Fruit fly (Drosophila melanogaster) whole organism, embryonic: ENCODE measurements around the gene Aps.

Experiments used
- ATbp ChIP-seq: fragments of 200-800 bp; sonication (Bioruptor generic); optimal IDR thresholded peaks from 2 replicates; lab custom pipeline; 2017; ENCODE audit warnings: missing biosample characterization, mild to moderate bottlenecking, missing genetic modification characterization, missing genetic modification reagents
- Awh ChIP-seq: fragments of 200-800 bp; sonication (Bioruptor generic); IDR thresholded peaks from 2 replicates; pipeline ENCODE4, ENCODE4 v1.3.6; 2022; ENCODE audit warnings: missing biosample characterization, missing genetic modification characterization
- CG10462 ChIP-seq: fragments of 200-800 bp; sonication (Bioruptor generic); optimal IDR thresholded peaks from 2 replicates; lab custom pipeline; 2016; ENCODE audit warnings: missing biosample characterization, missing genetic modification characterization
- CG11723 ChIP-seq: fragments of 200-800 bp; sonication (Bioruptor generic); optimal IDR thresholded peaks from 2 replicates; lab custom pipeline; 2017; ENCODE audit warnings: missing biosample characterization, mild to moderate bottlenecking, missing genetic modification characterization
- CG12391 ChIP-seq: fragments of 200-800 bp; sonication (Bioruptor generic); optimal IDR thresholded peaks from 3 replicates; lab custom pipeline; 2018; ENCODE audit warnings: missing biosample characterization, mild to moderate bottlenecking, missing genetic modification characterization, moderate library complexity
- CG13775 ChIP-seq: fragments of 200-800 bp; sonication (Bioruptor generic); optimal IDR thresholded peaks from 3 replicates; lab custom pipeline; 2017; ENCODE audit warnings: missing biosample characterization, mild to moderate bottlenecking, missing genetic modification characterization
- CG14050 ChIP-seq: fragments of 200-800 bp; sonication (Bioruptor generic); IDR thresholded peaks from 3 replicates; pipeline ENCODE4 v1.3.6; 2022; ENCODE audit warnings: missing biosample characterization, missing genetic modification characterization
- CG15073 ChIP-seq: fragments of 200-800 bp; sonication (Bioruptor generic); optimal IDR thresholded peaks from 2 replicates; lab custom pipeline; 2016; ENCODE audit warnings: missing biosample characterization, missing genetic modification characterization
- CG17385 ChIP-seq: fragments of 200-800 bp; sonication (Bioruptor generic); optimal IDR thresholded peaks from 3 replicates; lab custom pipeline; 2018; ENCODE audit warnings: missing biosample characterization, mild to moderate bottlenecking, missing genetic modification characterization
- CG18619 ChIP-seq: fragments of 200-800 bp; sonication (Bioruptor generic); optimal IDR thresholded peaks from 3 replicates; lab custom pipeline; 2017; ENCODE audit warnings: missing biosample characterization, mild to moderate bottlenecking, missing genetic modification characterization
- CG18764 ChIP-seq: fragments of 200-800 bp; sonication (Bioruptor generic); optimal IDR thresholded peaks from 3 replicates; lab custom pipeline; 2016; ENCODE audit warnings: missing biosample characterization, missing genetic modification characterization
- CG2202 ChIP-seq: fragments of 200-800 bp; sonication (Bioruptor generic); optimal IDR thresholded peaks from 2 replicates; lab custom pipeline; 2018; ENCODE audit warnings: missing biosample characterization, mild to moderate bottlenecking, missing genetic modification characterization
- CG30020 ChIP-seq: fragments of 200-800 bp; optimal IDR thresholded peaks from 2 replicates; lab custom pipeline; 2019; ENCODE audit warnings: missing biosample characterization, mild to moderate bottlenecking, missing genetic modification characterization, moderate library complexity
- CG30403 ChIP-seq: fragments of 200-800 bp; sonication (Bioruptor generic); optimal IDR thresholded peaks from 3 replicates; lab custom pipeline; 2016; ENCODE audit warnings: missing biosample characterization, missing genetic modification characterization
- CG34422 ChIP-seq: fragments of 200-800 bp; sonication (Bioruptor generic); IDR thresholded peaks from 3 replicates; pipeline ENCODE4 v1.3.6; 2022; ENCODE audit warnings: missing biosample characterization, missing genetic modification characterization
- CG4360 ChIP-seq: fragments of 200-800 bp; sonication (Bioruptor generic); IDR thresholded peaks from 2 replicates; pipeline ENCODE4 v1.3.6; 2022; ENCODE audit warnings: missing biosample characterization, missing genetic modification characterization
- CG4617 ChIP-seq: fragments of 200-800 bp; sonication (Bioruptor generic); optimal IDR thresholded peaks from 3 replicates; lab custom pipeline; 2016; ENCODE audit warnings: missing biosample characterization, missing genetic modification characterization, borderline replicate concordance
- CG5180 ChIP-seq: fragments of 200-800 bp; sonication (Bioruptor generic); optimal IDR thresholded peaks from 3 replicates; lab custom pipeline; 2017; ENCODE audit warnings: missing biosample characterization, missing genetic modification characterization, mild to moderate bottlenecking, moderate library complexity, missing genetic modification reagents
- CG6654 ChIP-seq: fragments of 200-800 bp; sonication (Bioruptor generic); optimal IDR thresholded peaks from 2 replicates; lab custom pipeline; 2017; ENCODE audit warnings: missing biosample characterization, mild to moderate bottlenecking, missing genetic modification characterization
- CG7786 ChIP-seq: fragments of 200-800 bp; sonication (Bioruptor generic); optimal IDR thresholded peaks from 2 replicates; lab custom pipeline; 2016; ENCODE audit warnings: missing biosample characterization, missing genetic modification characterization
- CTCF ChIP-seq: fragments of 200-800 bp; sonication (Bioruptor generic); optimal IDR thresholded peaks from 2 replicates; lab custom pipeline; 2017; ENCODE audit warnings: missing biosample characterization, mild to moderate bottlenecking, missing genetic modification characterization, moderate library complexity
- Chrac-16 ChIP-seq: fragments of 200-800 bp; sonication (Bioruptor generic); optimal IDR thresholded peaks from 3 replicates; lab custom pipeline; 2016; ENCODE audit warnings: missing biosample characterization, missing genetic modification characterization
- Deaf1 ChIP-seq: fragments of 200-800 bp; optimal IDR thresholded peaks from 3 replicates; lab custom pipeline; 2019; ENCODE audit warnings: missing biosample characterization, mild to moderate bottlenecking, missing genetic modification characterization, moderate library complexity
- Dip2 ChIP-seq: fragments of 200-800 bp; sonication (Bioruptor generic); IDR thresholded peaks from 2 replicates; pipeline ENCODE4 v1.3.6; 2022; ENCODE audit warnings: missing biosample characterization, missing genetic modification characterization
- Fer1 ChIP-seq: fragments of 200-800 bp; sonication (Bioruptor generic); optimal IDR thresholded peaks from 2 replicates; lab custom pipeline; 2017; ENCODE audit warnings: missing biosample characterization, mild to moderate bottlenecking, missing genetic modification characterization
- H2.0 ChIP-seq: fragments of 200-800 bp; sonication (Bioruptor generic); IDR thresholded peaks from 2 replicates; pipeline ENCODE4 v1.3.6; 2022; ENCODE audit warnings: missing biosample characterization, missing genetic modification characterization
- HLHmδ ChIP-seq: fragments of 200-800 bp; sonication (Bioruptor generic); optimal IDR thresholded peaks from 2 replicates; lab custom pipeline; 2018; ENCODE audit warnings: missing biosample characterization, mild to moderate bottlenecking, missing genetic modification characterization, moderate library complexity
- Hmx ChIP-seq: fragments of 200-800 bp; sonication (Bioruptor generic); optimal IDR thresholded peaks from 2 replicates; lab custom pipeline; 2016; ENCODE audit warnings: missing biosample characterization, missing genetic modification characterization
- Lim3 ChIP-seq: fragments of 200-800 bp; sonication (Bioruptor generic); IDR thresholded peaks from 2 replicates; pipeline ENCODE4 v1.3.6; 2022; ENCODE audit warnings: missing biosample characterization, missing genetic modification characterization
- Max ChIP-seq: fragments of 200-800 bp; sonication (Bioruptor generic); optimal IDR thresholded peaks from 2 replicates; lab custom pipeline; 2016; ENCODE audit warnings: missing biosample characterization, mild to moderate bottlenecking, missing genetic modification characterization
- Mes4 ChIP-seq: fragments of 200-800 bp; sonication (Bioruptor generic); optimal IDR thresholded peaks from 2 replicates; lab custom pipeline; 2016; ENCODE audit warnings: missing biosample characterization, missing genetic modification characterization
- ap ChIP-seq: fragments of 200-800 bp; sonication (Bioruptor generic); IDR thresholded peaks from 2 replicates; pipeline ENCODE4 v1.3.6; 2022; ENCODE audit warnings: missing biosample characterization, missing genetic modification characterization
- chinmo ChIP-seq: fragments of 200-800 bp; sonication (Bioruptor generic); IDR thresholded peaks from 4 replicates; pipeline ENCODE4 v1.3.6; 2022; ENCODE audit warnings: missing biosample characterization, missing genetic modification characterization; ENCODE audit not compliant: partially characterized antibody
- ci ChIP-seq: fragments of 200-800 bp; sonication (Bioruptor generic); IDR thresholded peaks from 3 replicates; pipeline ENCODE4 v1.3.6; 2022; ENCODE audit warnings: missing biosample characterization, missing genetic modification characterization
- esg ChIP-seq: fragments of 200-800 bp; sonication (Bioruptor generic); conservative IDR thresholded peaks from 2 replicates; pipeline ENCODE4 v1.3.6; 2022; ENCODE audit warnings: missing biosample characterization, missing genetic modification characterization
- fd3F ChIP-seq: fragments of 200-800 bp; sonication (Bioruptor generic); optimal IDR thresholded peaks from 2 replicates; lab custom pipeline; 2018; ENCODE audit warnings: missing biosample characterization, mild to moderate bottlenecking, missing genetic modification characterization, moderate library complexity
- gce ChIP-seq: fragments of 200-800 bp; sonication (Bioruptor generic); IDR thresholded peaks from 3 replicates; pipeline ENCODE4 v1.3.6; 2022; ENCODE audit warnings: missing biosample characterization, missing genetic modification characterization
- gem ChIP-seq: fragments of 200-800 bp; sonication (Bioruptor generic); optimal IDR thresholded peaks from 2 replicates; lab custom pipeline; 2019; ENCODE audit warnings: missing biosample characterization, mild to moderate bottlenecking, missing genetic modification characterization, moderate library complexity
- gsb-n ChIP-seq: fragments of 200-800 bp; sonication (Bioruptor generic); optimal IDR thresholded peaks from 3 replicates; lab custom pipeline; 2018; ENCODE audit warnings: missing biosample characterization, mild to moderate bottlenecking, missing genetic modification characterization
- lov ChIP-seq, 2 experiments: fragments of 200-800 bp in 1 of 2; fragments of >200 bp in 1 of 2; sonication (Bioruptor generic) in 1 of 2; IDR thresholded peaks in 1 of 2; optimal IDR thresholded peaks in 1 of 2; 2 replicates in 1 of 2; 3 replicates in 1 of 2; pipeline versions ENCODE4 v1.3.6 to Lab custom; 2017 to 2022; ENCODE audit warnings: missing biosample characterization in 1 of 2, missing genetic modification characterization in 1 of 2
- mam ChIP-seq: fragments of 200-800 bp; sonication (Bioruptor generic); optimal IDR thresholded peaks from 3 replicates; lab custom pipeline; 2016; ENCODE audit warnings: missing biosample characterization, missing genetic modification characterization
- mirr ChIP-seq: fragments of 200-800 bp; sonication (Bioruptor generic); optimal IDR thresholded peaks from 3 replicates; lab custom pipeline; 2018; ENCODE audit warnings: missing biosample characterization, mild to moderate bottlenecking, missing genetic modification characterization
- nerfin-1 ChIP-seq: fragments of 200-800 bp; sonication (Bioruptor generic); optimal IDR thresholded peaks from 3 replicates; lab custom pipeline; 2019; ENCODE audit warnings: missing biosample characterization, mild to moderate bottlenecking, missing genetic modification characterization, moderate library complexity
- nom ChIP-seq: fragments of 200-800 bp; sonication (Bioruptor generic); optimal IDR thresholded peaks from 2 replicates; lab custom pipeline; 2017; ENCODE audit warnings: missing biosample characterization, missing genetic modification characterization, mild to moderate bottlenecking, moderate library complexity, missing genetic modification reagents
- pita ChIP-seq: fragments of 200-800 bp; sonication (Bioruptor generic); optimal IDR thresholded peaks from 2 replicates; lab custom pipeline; 2017; ENCODE audit warnings: missing biosample characterization, mild to moderate bottlenecking, missing genetic modification characterization
- psq ChIP-seq: fragments of 200-800 bp; sonication (Bioruptor generic); optimal IDR thresholded peaks from 2 replicates; lab custom pipeline; 2017; ENCODE audit warnings: missing biosample characterization, missing genetic modification characterization
- pzg ChIP-seq: fragments of 200-800 bp; sonication (Bioruptor generic); optimal IDR thresholded peaks from 3 replicates; lab custom pipeline; 2018; ENCODE audit warnings: missing biosample characterization, mild to moderate bottlenecking, missing genetic modification characterization, moderate library complexity
- sd ChIP-seq: fragments of 200-800 bp; sonication (Bioruptor generic); optimal IDR thresholded peaks from 3 replicates; lab custom pipeline; 2018; ENCODE audit warnings: missing biosample characterization, mild to moderate bottlenecking, missing genetic modification characterization, moderate library complexity
- sqz ChIP-seq: fragments of 200-800 bp; sonication (Bioruptor generic); optimal IDR thresholded peaks from 3 replicates; lab custom pipeline; 2018; ENCODE audit warnings: missing biosample characterization, mild to moderate bottlenecking, missing genetic modification characterization
- vvl ChIP-seq: fragments of 200-800 bp; sonication (Bioruptor generic); IDR thresholded peaks from 2 replicates; pipeline ENCODE4 v1.3.6; 2022; ENCODE audit warnings: missing biosample characterization, missing genetic modification characterization

Aps gene

dm6 chr3L:10897534-10898255 lies 1.2 kb downstream of the Aps start (continued):
- no peak for TF ChIP-seq CG7786 (GFP tag; lab: Kevin White, UChicago)
- no peak for TF ChIP-seq nerfin-1 (tag; lab: Kevin White, UChicago)
- no peak for TF ChIP-seq mirr (GFP tag; lab: Kevin White, UChicago)
- TF ChIP-seq Lim3 (GFP tag; lab: Robert Waterston, UW) = no peak
- TF ChIP-seq CG11723 (GFP tag; lab: Kevin White, UChicago) = no peak
- TF ChIP-seq vvl (GFP tag; lab: Robert Waterston, UW) = 0 out of 2 replicates have a peak, but pooled peaks have one; percentile 6
- TF ChIP-seq CG34422 (GFP tag; lab: Robert Waterston, UW) = peak; percentile 29; the same call in 2 of the 3 replicates
- TF ChIP-seq psq (GFP tag; lab: Kevin White, UChicago) = no peak
- TF ChIP-seq mam (GFP tag; lab: Kevin White, UChicago) = no peak
- no peak for TF ChIP-seq CG30020 (tag; lab: Kevin White, UChicago)
- TF ChIP-seq CG12391 = peak; percentile 18
- no peak for TF ChIP-seq ATbp (GFP tag; lab: Kevin White, UChicago)
- no peak for TF ChIP-seq CG17385 (GFP tag; lab: Kevin White, UChicago)
- TF ChIP-seq ci = no peak; the same call in 2 of the 3 replicates
- no peak for TF ChIP-seq CG18764 (GFP tag; lab: Kevin White, UChicago)
- TF ChIP-seq ap = no peak
- TF ChIP-seq CG5180 = no peak
- TF ChIP-seq Hmx (GFP tag; lab: Kevin White, UChicago) = no peak
- TF ChIP-seq Awh (GFP tag; lab: Robert Waterston, UW) = no peak
- no peak for TF ChIP-seq Chrac-16 (GFP tag; lab: Kevin White, UChicago)
- TF ChIP-seq sd (tag; lab: Kevin White, UChicago) = peak; percentile 49
- TF ChIP-seq CG4617 (GFP tag; lab: Kevin White, UChicago) = no peak
- TF ChIP-seq gsb-n (tag; lab: Kevin White, UChicago) = peak; percentile 1
- TF ChIP-seq Deaf1 (tag; lab: Kevin White, UChicago) = no peak
- TF ChIP-seq fd3F (GFP tag; lab: Kevin White, UChicago) = no peak
- TF ChIP-seq CG6654 (GFP tag; lab: Kevin White, UChicago) = no peak
- TF ChIP-seq nom (GFP tag; lab: Kevin White, UChicago) = no peak
- no peak for TF ChIP-seq CG13775 (GFP tag; lab: Kevin White, UChicago)
- TF ChIP-seq CG4360 (GFP tag; lab: Robert Waterston, UW) = no peak; the same call in 1 of the 2 replicates
- TF ChIP-seq Mes4 (GFP tag; lab: Kevin White, UChicago) = no peak
- no peak for TF ChIP-seq CG10462 (GFP tag; lab: Kevin White, UChicago)
- no peak for TF ChIP-seq CG14050
- TF ChIP-seq HLHmδ (GFP tag; lab: Kevin White, UChicago) = no peak
- no peak for TF ChIP-seq CG18619
- TF ChIP-seq pita (GFP tag; lab: Kevin White, UChicago) = no peak
- TF ChIP-seq Max = no peak
- 0 out of 3 replicates have a peak, but pooled peaks have one; percentile 15 for TF ChIP-seq gce
- TF ChIP-seq CTCF (GFP tag; lab: Kevin White, UChicago) = no peak
- TF ChIP-seq CG15073 (GFP tag; lab: Kevin White, UChicago) = no peak
- no peak for TF ChIP-seq CG2202 (tag; lab: Kevin White, UChicago)
- no peak for TF ChIP-seq Fer1 (GFP tag; lab: Kevin White, UChicago)
- TF ChIP-seq Dip2 (GFP tag; lab: Robert Waterston, UW) = no peak
- TF ChIP-seq gem (tag; lab: Kevin White, UChicago) = peak; percentile 11
- TF ChIP-seq esg (GFP tag; lab: Robert Waterston, UW) = no peak
- TF ChIP-seq pzg = no peak
- peak; percentile 83; the same call in 2 of the 4 replicates for TF ChIP-seq chinmo (GFP tag; lab: Robert Waterston, UW)
- peak; percentile 0 for TF ChIP-seq CG30403
- TF ChIP-seq lov (optimal IDR thresholded peaks at IDR 0.05; lab: Kevin White, UChicago) = no peak
- no peak for TF ChIP-seq lov (GFP tag; IDR thresholded peaks at IDR 0.05; lab: Robert Waterston, UW)
- TF ChIP-seq sqz (GFP tag; lab: Kevin White, UChicago) = no peak
- TF ChIP-seq H2.0 (GFP tag; lab: Robert Waterston, UW) = peak; percentile 44
